Fruit fly (Drosophila melanogaster) whole organism, embryonic: Measurements from ENCODE around the gene Bub1.

Experiments
- Abd-B ChIP-seq: fragments of 200-800 bp; sonication (Bioruptor generic); optimal IDR thresholded peaks from 2 replicates; lab custom pipeline; 2018; ENCODE audit warnings: missing biosample characterization, mild to moderate bottlenecking, missing genetic modification characterization, moderate library complexity
- Bgb ChIP-seq: fragments of 200-800 bp; sonication (Bioruptor generic); IDR thresholded peaks from 2 replicates; pipeline ENCODE4 v1.3.6; 2022; ENCODE audit warnings: missing biosample characterization, missing genetic modification characterization; ENCODE audit not compliant: partially characterized antibody
- C15 ChIP-seq: fragments of 200-800 bp; sonication (Bioruptor generic); IDR thresholded peaks from 3 replicates; pipeline ENCODE4 v1.3.6; 2022; ENCODE audit warnings: missing biosample characterization, missing genetic modification characterization
- CG10147 ChIP-seq: fragments of 200-800 bp; sonication (Bioruptor generic); optimal IDR thresholded peaks from 2 replicates; lab custom pipeline; 2019; ENCODE audit warnings: missing biosample characterization, mild to moderate bottlenecking, missing genetic modification characterization, moderate library complexity
- CG10366 ChIP-seq: fragments of 200-800 bp; sonication (Bioruptor generic); IDR thresholded peaks from 2 replicates; pipeline ENCODE4 v1.3.6; 2022; ENCODE audit warnings: missing biosample characterization, missing genetic modification characterization
- CG11247 ChIP-seq: fragments of 200-800 bp; sonication (Bioruptor generic); IDR thresholded peaks from 2 replicates; pipeline ENCODE4 v1.3.6; 2022; ENCODE audit warnings: missing biosample characterization, missing genetic modification characterization
- CG14667 ChIP-seq: fragments of 200-800 bp; sonication (Bioruptor generic); IDR thresholded peaks from 2 replicates; pipeline ENCODE4 v1.3.6; 2022; ENCODE audit warnings: missing biosample characterization, missing genetic modification characterization
- CG15269 ChIP-seq: fragments of 200-800 bp; sonication (Bioruptor generic); optimal IDR thresholded peaks from 2 replicates; lab custom pipeline; 2018; ENCODE audit warnings: missing biosample characterization, mild to moderate bottlenecking, missing genetic modification characterization, moderate library complexity
- CG16863 ChIP-seq: fragments of 200-800 bp; sonication (Bioruptor generic); optimal IDR thresholded peaks from 3 replicates; lab custom pipeline; 2016; ENCODE audit warnings: missing biosample characterization, missing genetic modification characterization
- CG17186 ChIP-seq: fragments of 200-800 bp; sonication (Bioruptor generic); optimal IDR thresholded peaks from 3 replicates; lab custom pipeline; 2017; ENCODE audit warnings: missing biosample characterization, missing genetic modification reagents, missing genetic modification characterization
- CG17802 ChIP-seq: fragments of 200-800 bp; sonication (Bioruptor generic); optimal IDR thresholded peaks from 2 replicates; lab custom pipeline; 2018; ENCODE audit warnings: missing biosample characterization, mild to moderate bottlenecking, missing genetic modification characterization, moderate library complexity
- CG1832 ChIP-seq: fragments of 200-800 bp; sonication (Bioruptor generic); optimal IDR thresholded peaks from 2 replicates; lab custom pipeline; 2017; ENCODE audit warnings: missing biosample characterization, mild to moderate bottlenecking, missing genetic modification characterization, inconsistent platforms
- CG2120 ChIP-seq: fragments of 200-800 bp; sonication (Bioruptor generic); optimal IDR thresholded peaks from 3 replicates; lab custom pipeline; 2016; ENCODE audit warnings: missing biosample characterization, missing genetic modification characterization
- CG2129 ChIP-seq: fragments of 200-800 bp; sonication (Bioruptor generic); IDR thresholded peaks from 2 replicates; pipeline ENCODE4 v1.3.6; 2022; ENCODE audit warnings: missing biosample characterization, missing genetic modification characterization; ENCODE audit not compliant: partially characterized antibody
- CG31441 ChIP-seq: fragments of 200-800 bp; sonication (Bioruptor generic); IDR thresholded peaks from 2 replicates; pipeline ENCODE4 v1.3.6; 2022; ENCODE audit warnings: missing biosample characterization, missing genetic modification characterization
- CG33213 ChIP-seq: fragments of 200-800 bp; sonication (Bioruptor generic); optimal IDR thresholded peaks from 3 replicates; lab custom pipeline; 2016; ENCODE audit warnings: missing biosample characterization, missing genetic modification characterization
- CG3407 ChIP-seq: fragments of 200-800 bp; sonication (Bioruptor generic); optimal IDR thresholded peaks from 2 replicates; lab custom pipeline; 2018; ENCODE audit warnings: missing biosample characterization, mild to moderate bottlenecking, missing genetic modification characterization
- CG3726 ChIP-seq: fragments of 200-800 bp; sonication (Bioruptor generic); IDR thresholded peaks from 3 replicates; pipeline ENCODE4, ENCODE4 v1.3.6; 2022; ENCODE audit warnings: missing biosample characterization, missing genetic modification characterization
- CG42726 ChIP-seq: fragments of 200-800 bp; sonication (Bioruptor generic); IDR thresholded peaks from 2 replicates; pipeline ENCODE4 v1.3.6; 2022; ENCODE audit warnings: missing biosample characterization, missing genetic modification characterization; ENCODE audit not compliant: partially characterized antibody
- CG4328 ChIP-seq: fragments of 200-800 bp; sonication (Bioruptor generic); optimal IDR thresholded peaks from 3 replicates; lab custom pipeline; 2017; ENCODE audit warnings: missing biosample characterization, missing genetic modification reagents, missing genetic modification characterization
- CG7963 ChIP-seq: fragments of 200-800 bp; sonication (Bioruptor generic); IDR thresholded peaks from 3 replicates; pipeline ENCODE4 v1.3.6; 2022; ENCODE audit warnings: missing biosample characterization, missing genetic modification characterization; ENCODE audit not compliant: partially characterized antibody
- CG8290 ChIP-seq, 3 experiments: fragments of 200-800 bp; sonication (Bioruptor generic); optimal IDR thresholded peaks; 2 replicates each; lab custom pipeline; 2016 to 2019; ENCODE audit warnings: missing biosample characterization in 3 of 3, missing genetic modification characterization in 3 of 3, mild to moderate bottlenecking in 2 of 3, moderate library complexity in 1 of 3
- CG8478 ChIP-seq: fragments of >200 bp; optimal IDR thresholded peaks from 2 replicates; lab custom pipeline; 2018
- CkIIα-i1 ChIP-seq: fragments of 200-800 bp; sonication (Bioruptor generic); IDR thresholded peaks from 2 replicates; pipeline ENCODE4 v1.3.6; 2022; ENCODE audit warnings: missing biosample characterization, missing genetic modification characterization
- E2f2 ChIP-seq: fragments of 200-800 bp; sonication (Bioruptor generic); IDR thresholded peaks from 2 replicates; pipeline ENCODE4 v1.3.6; 2022; ENCODE audit warnings: missing biosample characterization, missing genetic modification characterization
- HLH54F ChIP-seq: fragments of 200-800 bp; sonication (Bioruptor generic); optimal IDR thresholded peaks from 3 replicates; lab custom pipeline; 2016; ENCODE audit warnings: missing biosample characterization, missing genetic modification characterization
- Jarid2 ChIP-seq: fragments of 200-800 bp; sonication (Bioruptor generic); optimal IDR thresholded peaks from 3 replicates; lab custom pipeline; 2017; ENCODE audit warnings: mild to moderate bottlenecking, missing biosample characterization, missing genetic modification reagents, missing genetic modification characterization
- PHDP ChIP-seq: fragments of 200-800 bp; sonication (Bioruptor generic); optimal IDR thresholded peaks from 3 replicates; lab custom pipeline; 2018; ENCODE audit warnings: missing biosample characterization, mild to moderate bottlenecking, missing genetic modification characterization, moderate library complexity
- Taf1 ChIP-seq: fragments of 200-800 bp; sonication (Bioruptor generic); IDR thresholded peaks from 2 replicates; pipeline ENCODE4 v1.3.6; 2022; ENCODE audit warnings: missing biosample characterization, missing genetic modification characterization
- Usf ChIP-seq: fragments of 200-800 bp; sonication (Bioruptor generic); optimal IDR thresholded peaks from 2 replicates; lab custom pipeline; 2017; ENCODE audit warnings: missing genotype, missing biosample characterization, missing genetic modification characterization
- YL-1 ChIP-seq: fragments of 200-800 bp; sonication (Bioruptor generic); optimal IDR thresholded peaks from 3 replicates; lab custom pipeline; 2017; ENCODE audit warnings: missing biosample characterization, mild to moderate bottlenecking, missing genetic modification characterization
- ap ChIP-seq: fragments of 200-800 bp; sonication (Bioruptor generic); IDR thresholded peaks from 2 replicates; pipeline ENCODE4 v1.3.6; 2022; ENCODE audit warnings: missing biosample characterization, missing genetic modification characterization
- chm ChIP-seq: fragments of 200-800 bp; sonication (Bioruptor generic); IDR thresholded peaks from 2 replicates; pipeline ENCODE4 v1.3.6; 2022; ENCODE audit warnings: missing biosample characterization, missing genetic modification characterization
- crc ChIP-seq: fragments of 200-800 bp; sonication (Bioruptor generic); optimal IDR thresholded peaks from 2 replicates; lab custom pipeline; 2016; ENCODE audit warnings: missing biosample characterization, missing genetic modification characterization
- dm ChIP-seq: fragments of 200-800 bp; sonication (Bioruptor generic); optimal IDR thresholded peaks from 3 replicates; lab custom pipeline; 2016; ENCODE audit warnings: missing biosample characterization, missing genetic modification characterization
- hth ChIP-seq: fragments of >200 bp; optimal IDR thresholded peaks from 2 replicates; lab custom pipeline; 2017; ENCODE audit warnings: inconsistent platforms
- jing ChIP-seq: fragments of 200-800 bp; sonication (Bioruptor generic); optimal IDR thresholded peaks from 2 replicates; lab custom pipeline; 2018; ENCODE audit warnings: missing biosample characterization, mild to moderate bottlenecking, missing genetic modification characterization
- kay ChIP-seq: fragments of 200-800 bp; sonication (Bioruptor generic); optimal IDR thresholded peaks from 2 replicates; lab custom pipeline; 2016; ENCODE audit warnings: missing biosample characterization, missing genetic modification characterization
- kni ChIP-seq: fragments of 200-800 bp; sonication (Bioruptor generic); optimal IDR thresholded peaks from 3 replicates; lab custom pipeline; 2017; ENCODE audit warnings: mild to moderate bottlenecking, missing biosample characterization, missing genetic modification reagents, missing genetic modification characterization
- knrl ChIP-seq: fragments of 200-800 bp; sonication (Bioruptor generic); IDR thresholded peaks from 3 replicates; pipeline ENCODE4 v1.3.6; 2022; ENCODE audit warnings: missing biosample characterization, missing genetic modification characterization; ENCODE audit not compliant: partially characterized antibody
- nerfin-2 ChIP-seq: fragments of 200-800 bp; sonication (Bioruptor generic); IDR thresholded peaks from 2 replicates; pipeline ENCODE4 v1.3.6; 2022; ENCODE audit warnings: missing biosample characterization, missing genetic modification characterization; ENCODE audit not compliant: partially characterized antibody
- run ChIP-seq: fragments of 200-800 bp; sonication (Bioruptor generic); optimal IDR thresholded peaks from 3 replicates; lab custom pipeline; 2018; ENCODE audit warnings: missing biosample characterization, mild to moderate bottlenecking, missing genetic modification characterization
- sd ChIP-seq: fragments of 200-800 bp; sonication (Bioruptor generic); optimal IDR thresholded peaks from 3 replicates; lab custom pipeline; 2018; ENCODE audit warnings: missing biosample characterization, mild to moderate bottlenecking, missing genetic modification characterization, moderate library complexity
- sisA ChIP-seq: fragments of 200-800 bp; sonication (Bioruptor generic); IDR thresholded peaks from 2 replicates; pipeline ENCODE4 v1.3.6; 2022; ENCODE audit warnings: missing biosample characterization, missing genetic modification characterization
- so ChIP-seq: fragments of 200-800 bp; sonication (Bioruptor generic); IDR thresholded peaks from 3 replicates; pipeline ENCODE4 v1.3.6; 2022; ENCODE audit warnings: missing biosample characterization, missing genetic modification characterization
- stc ChIP-seq: fragments of 200-800 bp; sonication (Bioruptor generic); IDR thresholded peaks from 2 replicates; pipeline ENCODE4 v1.3.6; 2022; ENCODE audit warnings: missing biosample characterization, missing genetic modification characterization
- trem ChIP-seq: fragments of 200-800 bp; optimal IDR thresholded peaks from 3 replicates; lab custom pipeline; 2019; ENCODE audit warnings: missing biosample characterization, mild to moderate bottlenecking, missing genetic modification characterization, moderate library complexity
- zfh1 ChIP-seq: fragments of 200-800 bp; sonication (Bioruptor generic); IDR thresholded peaks from 3 replicates; pipeline ENCODE4 v1.3.6; 2022; ENCODE audit warnings: missing biosample characterization, missing genetic modification characterization

The Bub1 gene

dm6 chr2L:5324958-5325850 lies 46.5 kb downstream of the Bub1 start (continued):
- TF ChIP-seq CG33213 (GFP tag; lab: Kevin White, UChicago) (no peak), trem (peak; percentile 19), run (tag; lab: Kevin White, UChicago) (no peak), CG8290 (GFP tag; optimal IDR thresholded peaks at IDR 0.05; lab: Kevin White, UChicago) (no peak), CG8290 (tag; optimal IDR thresholded peaks at IDR 0.05; lab: Kevin White, UChicago) (no peak), zfh1 (GFP tag; lab: Robert Waterston, UW) (peak; percentile 31; the same call in 1 of the 3 replicates), stc (GFP tag; lab: Robert Waterston, UW) (peak; percentile 50; the same call in 1 of the 2 replicates), jing (GFP tag; lab: Kevin White, UChicago) (no peak), CG8478 (no peak), C15 (GFP tag; lab: Robert Waterston, UW) (peak; percentile 45; the same call in 1 of the 3 replicates), CG2129 (peak; percentile 29; the same call in 1 of the 2 replicates), nerfin-2 (peak; percentile 29; the same call in 1 of the 2 replicates), CG7963 (GFP tag; lab: Robert Waterston, UW) (peak; percentile 52; the same call in 1 of the 3 replicates), CG15269 (tag; lab: Kevin White, UChicago) (no peak), so (GFP tag; lab: Robert Waterston, UW) (peak; percentile 82), Taf1 (GFP tag; lab: Robert Waterston, UW) (peak; percentile 70), YL-1 (GFP tag; lab: Kevin White, UChicago) (peak; percentile 85), Abd-B (GFP tag; lab: Kevin White, UChicago) (peak; percentile 3), HLH54F (GFP tag; lab: Kevin White, UChicago) (peak; percentile 11), CG17802 (tag; lab: Kevin White, UChicago) (no peak), E2f2 (peak; percentile 19; the same call in 1 of the 2 replicates), ap (GFP tag; lab: Robert Waterston, UW) (peak; percentile 22; the same call in 1 of the 2 replicates), crc (no peak), CG31441 (no peak), dm (GFP tag; lab: Kevin White, UChicago) (peak; percentile 30), CG42726 (GFP tag; lab: Robert Waterston, UW) (peak; percentile 42; the same call in 1 of the 2 replicates), CG14667 (GFP tag; lab: Robert Waterston, UW) (peak; percentile 70), hth (no peak), kay (GFP tag; lab: Kevin White, UChicago) (no peak), CG10366 (GFP tag; lab: Robert Waterston, UW) (peak; percentile 67), Bgb (GFP tag; lab: Robert Waterston, UW) (peak; percentile 55), CG17186 (GFP tag; lab: Kevin White, UChicago) (peak; percentile 54), chm (GFP tag; lab: Robert Waterston, UW) (peak; percentile 59), PHDP (tag; lab: Kevin White, UChicago) (peak; percentile 21), CG2120 (GFP tag; lab: Kevin White, UChicago) (peak; percentile 57), CG16863 (peak; percentile 3), CG3407 (GFP tag; lab: Kevin White, UChicago) (no peak), sd (tag; lab: Kevin White, UChicago) (peak; percentile 68), knrl (GFP tag; lab: Robert Waterston, UW) (peak; percentile 76), kni (peak; percentile 5), sisA (GFP tag; lab: Robert Waterston, UW) (peak; percentile 60), CG1832 (GFP tag; lab: Kevin White, UChicago) (peak; percentile 57), CkIIα-i1 (GFP tag; lab: Robert Waterston, UW) (no peak), CG11247 (GFP tag; lab: Robert Waterston, UW) (0 out of 2 replicates have a peak, but pooled peaks have one; percentile 46), Jarid2 (no peak), CG4328 (GFP tag; lab: Kevin White, UChicago) (no peak), CG10147 (GFP tag; lab: Kevin White, UChicago) (no peak), CG3726 (GFP tag; lab: Robert Waterston, UW) (peak; percentile 53; the same call in 1 of the 3 replicates), Usf (GFP tag; lab: Kevin White, UChicago) (peak; percentile 15)
